Worm (Caenorhabditis elegans) whole organism, late embryonic: ENCODE results near the gene cogc-4.

Experiments used
- ceh-48 ChIP-seq: sonication (generic microtip); optimal IDR thresholded peaks from 2 replicates; lab custom pipeline; 2016; ENCODE audit warnings: missing genetic modification characterization, inconsistent platforms, missing compliant biosample characterization
- gmeb-2 ChIP-seq: sonication (generic microtip); optimal IDR thresholded peaks from 2 replicates; lab custom pipeline; 2016; ENCODE audit warnings: missing genetic modification characterization, inconsistent platforms, missing compliant biosample characterization

ce11 chrII:1371533-1371932 lies 31.7 kb upstream of the cogc-4 start:
- no peak for TF ChIP-seq gmeb-2 (tag; lab: Kevin White, UChicago)
- TF ChIP-seq ceh-48 (tag; lab: Kevin White, UChicago) = no peak
